Worm (Caenorhabditis elegans) whole organism, L4 larva: ENCODE data around the gene sra-12.
"Not testable (repeated sequence)": the region's sequence is repeated elsewhere in the genome, so short reads cannot be mapped to it uniquely, and the experiment has no call there.

ENCODE experiments used
- T26A8.4 ChIP-seq: fragments of 200-800 bp; sonication (Bioruptor generic); IDR thresholded peaks from 2 replicates; pipeline ENCODE4 v1.3.6; 2022; ENCODE audit warnings: missing genetic modification characterization, missing compliant biosample characterization
- Y75B8A.6 ChIP-seq: fragments of 200-800 bp; sonication (Bioruptor generic); IDR thresholded peaks from 2 replicates; pipeline ENCODE4 v1.3.6; 2022; ENCODE audit warnings: missing genetic modification reagents, missing genetic modification characterization, missing compliant biosample characterization
- aha-1 ChIP-seq: fragments of 150-350 bp; peaks from one replicate; lab custom pipeline; 2014; ENCODE audit warnings: missing biosample characterization, missing genetic modification characterization
- jun-1 ChIP-seq: fragments of 150-350 bp; optimal IDR thresholded peaks from 2 replicates; lab custom pipeline; 2014; ENCODE audit warnings: missing biosample characterization, missing genetic modification reagents, missing genetic modification characterization
- lin-15B ChIP-seq: fragments of 150-350 bp; sonication (generic microtip); optimal IDR thresholded peaks from 3 replicates; lab custom pipeline; 2014; ENCODE audit warnings: missing biosample characterization, missing genetic modification characterization
- madf-9 ChIP-seq: fragments of 200-800 bp; sonication (Bioruptor generic); conservative IDR thresholded peaks from 2 replicates; pipeline ENCODE4 v1.3.6; 2022; ENCODE audit warnings: missing genetic modification reagents, missing genetic modification characterization, missing compliant biosample characterization
- nhr-41 ChIP-seq: fragments of 200-800 bp; sonication (Bioruptor generic); IDR thresholded peaks from 2 replicates; pipeline ENCODE4 v1.3.6; 2022; ENCODE audit warnings: missing genetic modification reagents, missing genetic modification characterization, missing compliant biosample characterization
- unc-62 ChIP-seq, 3 experiments: fragments of 150-350 bp in 1 of 3; sonication (generic microtip); optimal IDR thresholded peaks in 2 of 3; peaks in 1 of 3; 1 replicate in 1 of 3; 2 replicates in 2 of 3; lab custom pipeline; 2014 to 2017; ENCODE audit warnings: missing biosample characterization in 3 of 3, missing genetic modification characterization in 3 of 3, missing genetic modification reagents in 3 of 3, missing genotype in 1 of 3

- not testable (repeated sequence) for TF ChIP-seq jun-1 (tag; lab: Kevin White, UChicago); unc-62 (GFP tag; optimal IDR thresholded peaks at IDR 0.05 in 1 of 2; lab: Kevin White, UChicago); unc-62 (tag; optimal IDR thresholded peaks at IDR 0.05; lab: Kevin White, UChicago); lin-15B (tag; lab: Kevin White, UChicago); nhr-41 (GFP tag; lab: Robert Waterston, UW); aha-1 (tag; lab: Kevin White, UChicago); Y75B8A.6 (GFP tag; lab: Robert Waterston, UW); madf-9 (GFP tag; lab: Robert Waterston, UW); T26A8.4
Measured at ce11 chrII:10941918-10942317, 37.6 kb upstream of the sra-12 start, which contains the start of gene R03D7.15.
